Worm (Caenorhabditis elegans) whole organism, L3 larva: Measurements from ENCODE around the gene F33A8.7.

Experiments
- R02D3.7 ChIP-seq: fragments of 150-350 bp; optimal IDR thresholded peaks from 2 replicates; lab custom pipeline; 2014; ENCODE audit warnings: missing biosample characterization, missing genetic modification characterization
- aly-2 ChIP-seq: fragments of 150-350 bp; optimal IDR thresholded peaks from 2 replicates; lab custom pipeline; 2014; ENCODE audit warnings: missing biosample characterization, missing genetic modification characterization
- ama-1 ChIP-seq: fragments of 150-350 bp; optimal IDR thresholded peaks from 2 replicates; lab custom pipeline; 2018
- ceh-16 ChIP-seq: sonication (generic microtip); optimal IDR thresholded peaks from 2 replicates; lab custom pipeline; 2017; ENCODE audit warnings: missing biosample characterization, missing genetic modification characterization
- ceh-28 ChIP-seq: fragments of 150-350 bp; optimal IDR thresholded peaks from 2 replicates; lab custom pipeline; 2014; ENCODE audit warnings: missing biosample characterization, missing genetic modification reagents, missing genetic modification characterization
- ceh-82 ChIP-seq: fragments of 150-350 bp; optimal IDR thresholded peaks from 2 replicates; lab custom pipeline; 2014; ENCODE audit warnings: missing biosample characterization, missing genetic modification characterization
- ceh-9 ChIP-seq: sonication (generic microtip); optimal IDR thresholded peaks from 2 replicates; lab custom pipeline; 2018; ENCODE audit warnings: missing biosample characterization, missing genetic modification characterization
- daf-12 ChIP-seq: fragments of 150-350 bp; optimal IDR thresholded peaks from 2 replicates; lab custom pipeline; 2014; ENCODE audit warnings: missing biosample characterization, missing genetic modification reagents, missing genetic modification characterization
- egl-27 ChIP-seq: sonication (generic microtip); optimal IDR thresholded peaks from 4 replicates; lab custom pipeline; 2017; ENCODE audit warnings: missing biosample characterization, missing genetic modification reagents, missing genetic modification characterization
- egl-5 ChIP-seq: fragments of 150-350 bp; optimal IDR thresholded peaks from 2 replicates; lab custom pipeline; 2017; ENCODE audit warnings: missing biosample characterization, missing genetic modification reagents, missing genetic modification characterization, inconsistent platforms
- elt-1 ChIP-seq: fragments of 150-350 bp; optimal IDR thresholded peaks from 2 replicates; lab custom pipeline; 2014; ENCODE audit warnings: missing biosample characterization, missing genetic modification characterization
- elt-2 ChIP-seq: sonication (generic microtip); optimal IDR thresholded peaks from 2 replicates; lab custom pipeline; 2016; ENCODE audit warnings: missing genetic modification reagents, mild to moderate bottlenecking, missing genetic modification characterization, missing compliant biosample characterization
- fkh-2 ChIP-seq: fragments of 150-350 bp; optimal IDR thresholded peaks from 2 replicates; lab custom pipeline; 2014; ENCODE audit warnings: missing biosample characterization, missing genetic modification reagents, missing genetic modification characterization
- hmg-11 ChIP-seq: sonication (generic microtip); optimal IDR thresholded peaks from 2 replicates; lab custom pipeline; 2016; ENCODE audit warnings: missing genetic modification characterization, missing compliant biosample characterization
- jun-1 ChIP-seq: fragments of 150-350 bp; optimal IDR thresholded peaks from 2 replicates; lab custom pipeline; 2014; ENCODE audit warnings: missing biosample characterization, missing genetic modification reagents, missing genetic modification characterization
- lin-39 ChIP-seq: fragments of 150-350 bp; optimal IDR thresholded peaks from 2 replicates; lab custom pipeline; 2018; ENCODE audit warnings: missing biosample characterization, missing genetic modification reagents, missing genetic modification characterization
- lsy-12 ChIP-seq: sonication (generic microtip); optimal IDR thresholded peaks from 2 replicates; lab custom pipeline; 2016; ENCODE audit warnings: mild to moderate bottlenecking, missing genetic modification characterization, missing compliant biosample characterization
- mdl-1 ChIP-seq: fragments of 150-350 bp; optimal IDR thresholded peaks from 2 replicates; lab custom pipeline; 2014; ENCODE audit warnings: missing biosample characterization, missing genetic modification characterization
- mml-1 ChIP-seq: fragments of 150-350 bp; sonication (generic microtip); optimal IDR thresholded peaks from 3 replicates; lab custom pipeline; 2014; ENCODE audit warnings: missing biosample characterization, missing genetic modification characterization
- nhr-11 ChIP-seq: fragments of 150-350 bp; optimal IDR thresholded peaks from 2 replicates; lab custom pipeline; 2014; ENCODE audit warnings: missing biosample characterization, missing genetic modification characterization
- nhr-12 ChIP-seq: fragments of 150-350 bp; optimal IDR thresholded peaks from 2 replicates; lab custom pipeline; 2014; ENCODE audit warnings: missing biosample characterization, missing genetic modification characterization
- nhr-23 ChIP-seq: fragments of 150-350 bp; optimal IDR thresholded peaks from 2 replicates; lab custom pipeline; 2014; ENCODE audit warnings: missing biosample characterization, missing genetic modification reagents, missing genetic modification characterization
- nhr-25 ChIP-seq: sonication (generic microtip); optimal IDR thresholded peaks from 2 replicates; lab custom pipeline; 2017; ENCODE audit warnings: missing biosample characterization, missing genetic modification characterization
- nhr-28 ChIP-seq: fragments of 150-350 bp; optimal IDR thresholded peaks from 2 replicates; lab custom pipeline; 2014; ENCODE audit warnings: missing biosample characterization, missing genetic modification characterization
- nhr-43 ChIP-seq: sonication (generic microtip); optimal IDR thresholded peaks from 2 replicates; lab custom pipeline; 2016; ENCODE audit warnings: mild to moderate bottlenecking, missing genetic modification characterization, missing compliant biosample characterization; ENCODE audit not compliant: poor library complexity, severe bottlenecking
- nhr-67 ChIP-seq: fragments of 150-350 bp; optimal IDR thresholded peaks from 2 replicates; lab custom pipeline; 2014; ENCODE audit warnings: missing biosample characterization, missing genetic modification characterization
- pha-4 ChIP-seq: fragments of 150-350 bp; optimal IDR thresholded peaks from 2 replicates; lab custom pipeline; 2014; ENCODE audit warnings: missing biosample characterization, missing genetic modification reagents, missing genetic modification characterization
- pqm-1 ChIP-seq: fragments of 150-350 bp; optimal IDR thresholded peaks from 2 replicates; lab custom pipeline; 2017; ENCODE audit warnings: missing biosample characterization, missing genetic modification characterization, inconsistent platforms
- sea-2 ChIP-seq: fragments of 150-350 bp; sonication (generic microtip); optimal IDR thresholded peaks from 4 replicates; lab custom pipeline; 2014; ENCODE audit warnings: missing biosample characterization, missing genetic modification reagents, missing genetic modification characterization
- skn-1 ChIP-seq: fragments of 150-350 bp; optimal IDR thresholded peaks from 2 replicates; lab custom pipeline; 2014; ENCODE audit warnings: missing biosample characterization, missing genetic modification characterization
- snpc-4 ChIP-seq: fragments of 150-350 bp; optimal IDR thresholded peaks from 2 replicates; lab custom pipeline; 2014; ENCODE audit warnings: missing biosample characterization, missing genetic modification characterization
- tbx-2 ChIP-seq: sonication (generic microtip); optimal IDR thresholded peaks from 2 replicates; lab custom pipeline; 2016; ENCODE audit warnings: mild to moderate bottlenecking, missing genetic modification characterization, missing compliant biosample characterization
- unc-62 ChIP-seq: fragments of 150-350 bp; sonication (generic microtip); optimal IDR thresholded peaks from 4 replicates; lab custom pipeline; 2014; ENCODE audit warnings: missing biosample characterization, missing genetic modification reagents, missing genetic modification characterization
- ztf-11 ChIP-seq: fragments of 150-350 bp; optimal IDR thresholded peaks from 2 replicates; lab custom pipeline; 2014; ENCODE audit warnings: missing biosample characterization, missing genetic modification characterization

Gene F33A8.7

ce11 chrII:11013667-11014066, 11.8 kb downstream of the F33A8.7 start, which contains the start of gene col-81:
TSS of gene col-81 (minus strand) at chrII:11013767.
- TF ChIP-seq nhr-11 (tag; lab: Kevin White, UChicago) (no peak), sea-2 (GFP tag; lab: Kevin White, UChicago) (no peak), lsy-12 (tag; lab: Kevin White, UChicago) (no peak), ama-1 (no peak), nhr-23 (no peak), ceh-82 (tag; lab: Kevin White, UChicago) (no peak), R02D3.7 (no peak), fkh-2 (tag; lab: Kevin White, UChicago) (no peak), mml-1 (no peak)

- TF ChIP-seq ceh-28 (tag; lab: Kevin White, UChicago) (no peak), egl-5 (tag; lab: Kevin White, UChicago) (no peak), jun-1 (tag; lab: Kevin White, UChicago) (no peak)
Observed at ce11 chrII:11012532-11013179, 12.8 kb downstream of the F33A8.7 start.

ce11 chrII:11010914-11011313, 14.6 kb downstream of the F33A8.7 start:
- TF ChIP-seq mdl-1 (tag; lab: Kevin White, UChicago) (no peak), ceh-82 (tag; lab: Kevin White, UChicago) (no peak), lin-39 (no peak), elt-1 (tag; lab: Kevin White, UChicago) (no peak), egl-27 (tag; lab: Kevin White, UChicago) (no peak), nhr-25 (tag; lab: Kevin White, UChicago) (no peak), nhr-43 (no peak), ceh-9 (tag; lab: Kevin White, UChicago) (no peak), ztf-11 (tag; lab: Kevin White, UChicago) (no peak), tbx-2 (no peak), nhr-23 (no peak), daf-12 (no peak), nhr-67 (tag; lab: Kevin White, UChicago) (no peak), pqm-1 (tag; lab: Kevin White, UChicago) (no peak), hmg-11 (no peak), unc-62 (no peak), ceh-28 (tag; lab: Kevin White, UChicago) (no peak), sea-2 (GFP tag; lab: Kevin White, UChicago) (no peak), aly-2 (tag; lab: Kevin White, UChicago) (no peak), pha-4 (tag; lab: Kevin White, UChicago) (no peak)

- TF ChIP-seq elt-2 (tag; lab: Kevin White, UChicago) (no peak), lin-39 (peak; percentile 30)
Observed at ce11 chrII:11004381-11004780, 21.1 kb downstream of the F33A8.7 start.

- TF ChIP-seq skn-1 (no peak), egl-27 (tag; lab: Kevin White, UChicago) (no peak), lin-39 (no peak), jun-1 (tag; lab: Kevin White, UChicago) (no peak), ceh-9 (tag; lab: Kevin White, UChicago) (no peak), nhr-43 (no peak), daf-12 (no peak), ceh-16 (tag; lab: Kevin White, UChicago) (no peak), nhr-12 (no peak), ama-1 (no peak), egl-5 (tag; lab: Kevin White, UChicago) (no peak), snpc-4 (tag; lab: Kevin White, UChicago) (no peak), R02D3.7 (no peak), nhr-28 (tag; lab: Kevin White, UChicago) (no peak), nhr-11 (tag; lab: Kevin White, UChicago) (no peak), elt-1 (tag; lab: Kevin White, UChicago) (no peak)
Observed at ce11 chrII:10999109-10999508, 26.4 kb downstream of the F33A8.7 start.
